Worm (Caenorhabditis elegans) whole organism, L1 larva: ENCODE data around the gene T04F3.5.

Experiments
- blmp-1 ChIP-seq: fragments of 150-350 bp; optimal IDR thresholded peaks from 2 replicates; lab custom pipeline; 2014; ENCODE audit warnings: missing biosample characterization, missing genetic modification characterization
- lin-13 ChIP-seq: fragments of 150-350 bp; optimal IDR thresholded peaks from 2 replicates; lab custom pipeline; 2014; ENCODE audit warnings: missing biosample characterization, missing genetic modification reagents, missing genetic modification characterization
- mab-9 ChIP-seq: fragments of 200-800 bp; sonication (Bioruptor generic); IDR thresholded peaks from 2 replicates; pipeline ENCODE4 v1.3.6; 2022; ENCODE audit warnings: missing genetic modification reagents, missing genetic modification characterization, missing compliant biosample characterization
- unc-62 ChIP-seq: fragments of 150-350 bp; optimal IDR thresholded peaks from 2 replicates; lab custom pipeline; 2014; ENCODE audit warnings: missing biosample characterization, missing genetic modification reagents, missing genetic modification characterization

DNA sequence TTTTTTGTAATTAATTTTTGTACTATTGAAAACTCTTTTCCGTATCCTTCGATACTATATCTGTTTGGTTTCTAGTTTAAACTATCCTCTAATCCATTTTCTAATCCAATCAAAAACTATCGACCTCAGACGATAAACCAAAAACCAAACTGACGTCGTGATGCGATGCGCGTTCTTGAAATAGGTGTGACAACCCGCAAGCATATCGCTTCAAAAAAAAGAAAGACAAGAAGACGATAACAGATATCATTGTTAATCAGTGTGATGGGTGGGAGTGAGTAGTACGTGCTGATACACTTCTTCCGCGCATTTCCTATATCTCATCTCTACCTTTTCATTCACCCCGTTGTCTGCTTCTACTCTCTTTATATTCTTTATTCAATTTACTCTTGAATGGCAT, 20.7 kb upstream of the T04F3.5 start, which contains the start of gene T04F3.1:
- TF ChIP-seq lin-13 = no peak
- no peak for TF ChIP-seq mab-9 (GFP tag; lab: Robert Waterston, UW)
- peak; percentile 77 for TF ChIP-seq blmp-1 (tag; lab: Kevin White, UChicago)
- TF ChIP-seq unc-62 (GFP tag; lab: Kevin White, UChicago) = no peak
